Worm (Caenorhabditis elegans): ENCODE measurements around the gene xbx-4.

The xbx-4 gene

ce11 chrIV:2130714-2131113 is 16.3 kb downstream of the xbx-4 start, which contains the start of gene prmt-6:
prmt-6 (plus strand) TSS chrIV:2130965.
- TF ChIP-seq dmd-4 (tag; optimal IDR thresholded peaks at IDR 0.05; ENCODE audit: borderline replicate concordance) = no peak
- TF ChIP-seq zip-5 (tag; optimal IDR thresholded peaks at IDR 0.05) = no peak
- no peak for TF ChIP-seq ztf-16 (tag; optimal IDR thresholded peaks at IDR 0.05)
- TF ChIP-seq nhr-232 (tag; optimal IDR thresholded peaks at IDR 0.05) = no peak
- no peak for TF ChIP-seq ceh-45 (GFP tag; IDR thresholded peaks at IDR 0.05)
- TF ChIP-seq lim-6 (tag; optimal IDR thresholded peaks at IDR 0.05) = no peak
- no peak for TF ChIP-seq unc-3 (GFP tag; conservative IDR thresholded peaks at IDR 0.05)
- TF ChIP-seq unc-3 (tag; optimal IDR thresholded peaks at IDR 0.05) = no peak
- TF ChIP-seq hlh-30 (tag; optimal IDR thresholded peaks at IDR 0.05; ENCODE audit: insufficient read depth) = no peak
- peak; percentile 80 for TF ChIP-seq elt-2 (tag; optimal IDR thresholded peaks at IDR 0.05)

ce11 chrIV:2133431-2133940 is 19.0 kb downstream of the xbx-4 start, which contains the start of gene C23H5.12:
C23H5.12 (plus strand) TSS chrIV:2133481.
- TF ChIP-seq tbx-2 (tag; optimal IDR thresholded peaks at IDR 0.05) = no peak
- no peak for TF ChIP-seq ama-1 (optimal IDR thresholded peaks at IDR 0.05)
- no peak for TF ChIP-seq pqm-1 (tag; optimal IDR thresholded peaks at IDR 0.05)
- no peak for TF ChIP-seq madf-2 (tag; optimal IDR thresholded peaks at IDR 0.05)
- TF ChIP-seq ceh-2 (tag; optimal IDR thresholded peaks at IDR 0.05) = no peak
- TF ChIP-seq T23F11.4 (GFP tag; optimal IDR thresholded peaks at IDR 0.05) = no peak
- TF ChIP-seq hlh-13 (GFP tag; optimal IDR thresholded peaks at IDR 0.05) = no peak
- TF ChIP-seq sox-2 (GFP tag; IDR thresholded peaks at IDR 0.05) = no peak
- no peak for TF ChIP-seq fkh-10 (GFP tag; optimal IDR thresholded peaks at IDR 0.05)
- TF ChIP-seq ceh-18 (tag; optimal IDR thresholded peaks at IDR 0.05) = no peak
- TF ChIP-seq Y22D7AL.16 (tag; optimal IDR thresholded peaks at IDR 0.05) = no peak
- no peak for TF ChIP-seq pag-3 (tag; optimal IDR thresholded peaks at IDR 0.05; ENCODE audit: borderline replicate concordance)
- TF ChIP-seq syd-9 (tag; optimal IDR thresholded peaks at IDR 0.05) = no peak
- no peak for TF ChIP-seq pax-1 (tag; optimal IDR thresholded peaks at IDR 0.05)
- no peak for TF ChIP-seq fax-1 (tag; optimal IDR thresholded peaks at IDR 0.05)
- no peak for TF ChIP-seq unc-42 (tag; optimal IDR thresholded peaks at IDR 0.05)
- TF ChIP-seq elt-4 (tag; optimal IDR thresholded peaks at IDR 0.05) = no peak
- TF ChIP-seq ahr-1 (tag; optimal IDR thresholded peaks at IDR 0.05) = no peak
- no peak for TF ChIP-seq ceh-45 (GFP tag; IDR thresholded peaks at IDR 0.05)

- TF ChIP-seq hlh-8 (tag; optimal IDR thresholded peaks at IDR 0.05) (peak; percentile 43), hlh-15 (tag; optimal IDR thresholded peaks at IDR 0.05) (no peak), nhr-232 (tag; optimal IDR thresholded peaks at IDR 0.05) (no peak), ztf-16 (tag; optimal IDR thresholded peaks at IDR 0.05) (no peak), unc-55 (GFP tag; optimal IDR thresholded peaks at IDR 0.05) (peak; percentile 18), fkh-10 (GFP tag; optimal IDR thresholded peaks at IDR 0.05) (no peak), hlh-13 (GFP tag; optimal IDR thresholded peaks at IDR 0.05) (no peak), unc-3 (GFP tag; conservative IDR thresholded peaks at IDR 0.05) (no peak), unc-3 (tag; optimal IDR thresholded peaks at IDR 0.05) (no peak), pqm-1 (tag; optimal IDR thresholded peaks at IDR 0.05) (no peak)
These were observed 22.2 kb downstream of the xbx-4 start, which contains the start of gene test-1 for ce11 chrIV:2136607-2137006. test-1 (plus strand) TSS chrIV:2136951.

ce11 chrIV:2137478-2137877 is 23.0 kb downstream of the xbx-4 start:
- TF ChIP-seq ama-1 (optimal IDR thresholded peaks at IDR 0.05) (no peak), eyg-1 (tag; optimal IDR thresholded peaks at IDR 0.05) (no peak), ceh-31 (tag; optimal IDR thresholded peaks at IDR 0.05) (no peak), tbx-2 (tag; optimal IDR thresholded peaks at IDR 0.05) (no peak), sox-2 (GFP tag; IDR thresholded peaks at IDR 0.05) (no peak)

- TF ChIP-seq hlh-30 (tag; optimal IDR thresholded peaks at IDR 0.05; ENCODE audit: insufficient read depth) (peak; percentile 34), dve-1 (tag; optimal IDR thresholded peaks at IDR 0.05) (no peak)
These were observed 26.1 kb downstream of the xbx-4 start, which contains the start of gene C54E4.12 for ce11 chrIV:2140543-2140942. C54E4.12 (minus strand) TSS chrIV:2140643.

All from whole organism, late embryonic.